Fruit fly (Drosophila melanogaster): ENCODE measurements around the gene Nup93-2.

DNA sequence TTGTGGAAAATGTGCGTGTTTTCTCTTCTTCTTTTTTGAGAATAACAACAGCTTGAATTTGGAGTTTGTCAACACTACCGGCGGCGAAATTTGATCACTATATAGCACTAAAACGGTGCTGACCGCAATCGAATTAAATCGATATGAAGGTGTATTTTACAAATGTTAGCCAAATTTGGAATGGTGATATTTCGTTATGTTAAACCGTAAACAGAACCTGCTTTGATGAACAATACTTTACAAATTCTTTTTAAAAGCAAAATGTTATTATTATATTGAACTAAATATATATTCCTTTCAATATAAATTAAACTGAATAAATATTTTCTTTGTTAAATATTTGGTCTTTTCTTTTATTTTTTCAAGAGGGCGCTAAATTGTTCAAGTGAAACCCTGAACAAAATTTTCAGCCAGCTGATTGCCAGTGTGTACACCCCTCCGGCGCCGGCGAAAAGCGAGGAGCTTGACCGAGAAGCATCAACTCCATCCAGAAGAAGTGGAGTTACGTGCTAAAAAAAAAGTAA lies 12.1 kb downstream of the Nup93-2 start, which contains the start of the genes Rrp6, CG33331 and CG33332:
- TF ChIP-seq Dref (GFP tag; IDR thresholded peaks at IDR 0.05) (peak; percentile 57), grn (GFP tag; optimal IDR thresholded peaks at IDR 0.05) (no peak), HmgZ (tag; optimal IDR thresholded peaks at IDR 0.05) (peak; percentile 45), CG32772 (GFP tag; IDR thresholded peaks at IDR 0.05) (peak; percentile 47), CG8765 (GFP tag; IDR thresholded peaks at IDR 0.05) (no peak), HmgD (GFP tag; optimal IDR thresholded peaks at IDR 0.05) (no peak), danr (GFP tag; IDR thresholded peaks at IDR 0.05) (no peak), mld (GFP tag; IDR thresholded peaks at IDR 0.05; ENCODE audit: partially characterized antibody) (no peak), CG9797 (GFP tag; optimal IDR thresholded peaks at IDR 0.05) (peak; percentile 3)

All from whole organism, embryonic.